Worm (Caenorhabditis elegans): ENCODE results near the gene Y39B6A.69.

Y39B6A.69 gene

ce11 chrV:19142595-19142994 lies 9.6 kb downstream of the Y39B6A.69 start (continued):
- TF ChIP-seq bed-1 (GFP tag; IDR thresholded peaks at IDR 0.05), result no peak
- TF ChIP-seq him-1 (tag; optimal IDR thresholded peaks at IDR 0.05), result peak; percentile 2
- TF ChIP-seq egl-18 (GFP tag; IDR thresholded peaks at IDR 0.05), result no peak
- TF ChIP-seq ceh-40 (GFP tag; IDR thresholded peaks at IDR 0.05), result no peak
- peak; percentile 18 for TF ChIP-seq die-1 (tag; optimal IDR thresholded peaks at IDR 0.05)
- peak; percentile 65 for TF ChIP-seq hmg-1.2 (GFP tag; IDR thresholded peaks at IDR 0.05)
- TF ChIP-seq rpc-1 (optimal IDR thresholded peaks at IDR 0.05), result peak; percentile 58
- TF ChIP-seq rpc-1 (tag; optimal IDR thresholded peaks at IDR 0.05), result peak; percentile 72
- no peak for TF ChIP-seq pha-4 (tag; optimal IDR thresholded peaks at IDR 0.05)
- no peak for TF ChIP-seq ets-4 (GFP tag; optimal IDR thresholded peaks at IDR 0.05)
- TF ChIP-seq unc-130 (GFP tag; optimal IDR thresholded peaks at IDR 0.05), result no peak
- TF ChIP-seq F55B11.4 (tag; optimal IDR thresholded peaks at IDR 0.05; ENCODE audit: borderline replicate concordance, insufficient read depth), result no peak
- TF ChIP-seq mcd-1 (GFP tag; IDR thresholded peaks at IDR 0.05), result peak; percentile 54
- TF ChIP-seq F37B4.10 (GFP tag; IDR thresholded peaks at IDR 0.05), result no peak
- TF ChIP-seq tbp1 (GFP tag; optimal IDR thresholded peaks at IDR 0.05), result peak; percentile 87
- 0 out of 2 replicates have a peak, but pooled peaks have one; percentile 65 for TF ChIP-seq ztf-25 (GFP tag; IDR thresholded peaks at IDR 0.05)
- peak; percentile 5 for TF ChIP-seq nhr-179 (tag; optimal IDR thresholded peaks at IDR 0.05)
- 0 out of 2 replicates have a peak, but pooled peaks have one; percentile 35 for TF ChIP-seq bed-2 (GFP tag; IDR thresholded peaks at IDR 0.05)
- no peak for TF ChIP-seq F33H1.4 (GFP tag; IDR thresholded peaks at IDR 0.05)
- no peak for TF ChIP-seq lin-54 (GFP tag; optimal IDR thresholded peaks at IDR 0.05)
- TF ChIP-seq ceh-100 (GFP tag; IDR thresholded peaks at IDR 0.05), result peak; percentile 48
- 0 out of 2 replicates have a peak, but pooled peaks have one; percentile 28 for TF ChIP-seq D2030.7 (GFP tag; IDR thresholded peaks at IDR 0.05)

ce11 chrV:19140495-19140894 lies 11.7 kb downstream of the Y39B6A.69 start, which contains the start of gene cpg-23:
TSS of gene cpg-23 (plus strand) at chrV:19140795.
- no peak for TF ChIP-seq tlf-1 (GFP tag; optimal IDR thresholded peaks at IDR 0.05)
- TF ChIP-seq sptf-2 (GFP tag; optimal IDR thresholded peaks at IDR 0.05), result no peak
- no peak for TF ChIP-seq madf-8 (GFP tag; conservative IDR thresholded peaks at IDR 0.05)
- TF ChIP-seq B0336.3 (GFP tag; IDR thresholded peaks at IDR 0.05), result no peak
- TF ChIP-seq egrh-3 (GFP tag; IDR thresholded peaks at IDR 0.05), result no peak
- no peak for TF ChIP-seq ztf-3 (GFP tag; optimal IDR thresholded peaks at IDR 0.05)
- no peak for TF ChIP-seq cebp-1 (GFP tag; IDR thresholded peaks at IDR 0.05)
- no peak for TF ChIP-seq cebp-1 (tag; optimal IDR thresholded peaks at IDR 0.05)
- TF ChIP-seq mel-28 (tag; optimal IDR thresholded peaks at IDR 0.05; ENCODE audit: borderline replicate concordance), result no peak
- TF ChIP-seq lir-1 (GFP tag; conservative IDR thresholded peaks at IDR 0.05), result no peak
- TF ChIP-seq lsy-27 (tag; optimal IDR thresholded peaks at IDR 0.05; ENCODE audit: borderline replicate concordance, insufficient read depth), result no peak
- no peak for TF ChIP-seq lag-1 (GFP tag; IDR thresholded peaks at IDR 0.05)
- TF ChIP-seq madf-3 (GFP tag; IDR thresholded peaks at IDR 0.05), result no peak
- TF ChIP-seq dpl-1 (GFP tag; optimal IDR thresholded peaks at IDR 0.05), result no peak
- no peak for TF ChIP-seq lin-26 (GFP tag; IDR thresholded peaks at IDR 0.05)

ce11 chrV:19136206-19136605 lies 16.0 kb downstream of the Y39B6A.69 start, which contains the start of gene Y39B6A.9:
TSS of gene Y39B6A.9 (plus strand) at chrV:19136506.
- TF ChIP-seq F55B11.4 (tag; optimal IDR thresholded peaks at IDR 0.05; ENCODE audit: borderline replicate concordance, insufficient read depth) (no peak), Y95B8A.8 (GFP tag; IDR thresholded peaks at IDR 0.05) (no peak), B0019.2 (GFP tag; conservative IDR thresholded peaks at IDR 0.05) (no peak)
